Fruit fly (Drosophila melanogaster) whole organism, wandering third instar larva: ENCODE measurements around the gene TotC.

Experiments used
- Abd-B ChIP-seq: fragments of >200 bp; optimal IDR thresholded peaks from 2 replicates; lab custom pipeline; 2017; ENCODE audit warnings: missing biosample characterization, missing genetic modification characterization
- Dfd ChIP-seq: fragments of >200 bp; optimal IDR thresholded peaks from 2 replicates; lab custom pipeline; 2017; ENCODE audit warnings: missing biosample characterization, missing genetic modification characterization
- Mio ChIP-seq: sonication (Bioruptor generic); optimal IDR thresholded peaks from 2 replicates; lab custom pipeline; 2016; ENCODE audit warnings: missing biosample characterization, missing genetic modification characterization
- Myc ChIP-seq: fragments of >200 bp; optimal IDR thresholded peaks from 2 replicates; lab custom pipeline; 2017
- dl ChIP-seq, 2 experiments: fragments of 175-275, 200-275 bp in 1 of 2; fragments of 200-275 bp in 1 of 2; sonication (Bioruptor generic); optimal IDR thresholded peaks; lab custom pipeline; 2018; ENCODE audit warnings: mild to moderate bottlenecking in 2 of 2, missing biosample characterization in 2 of 2, missing genetic modification characterization in 2 of 2, moderate library complexity in 2 of 2; ENCODE audit not compliant: partially characterized antibody in 2 of 2, insufficient read depth in 1 of 2
- foxo ChIP-seq, 2 experiments: fragments of 200-800 bp; sonication (Bioruptor generic); optimal IDR thresholded peaks; 2 replicates in 1 of 2; 3 replicates in 1 of 2; lab custom pipeline; 2016 to 2017; ENCODE audit warnings: missing biosample characterization in 2 of 2, missing genetic modification characterization in 2 of 2
- fru ChIP-seq: fragments of 200-800 bp; sonication (Bioruptor generic); optimal IDR thresholded peaks from 3 replicates; lab custom pipeline; 2016; ENCODE audit warnings: missing biosample characterization, mild to moderate bottlenecking, missing genetic modification characterization
- h ChIP-seq: fragments of 200-800 bp; sonication (Bioruptor generic); optimal IDR thresholded peaks from 3 replicates; lab custom pipeline; 2016; ENCODE audit warnings: missing biosample characterization, mild to moderate bottlenecking, missing genetic modification characterization
- jim ChIP-seq: fragments of 175-275, 200-325 bp; sonication (Bioruptor generic); optimal IDR thresholded peaks from 2 replicates; lab custom pipeline; 2016; ENCODE audit warnings: missing biosample characterization, mild to moderate bottlenecking, missing genetic modification characterization
- psq ChIP-seq: fragments of 200-800 bp; sonication (Bioruptor generic); optimal IDR thresholded peaks from 3 replicates; lab custom pipeline; 2017; ENCODE audit warnings: missing biosample characterization, mild to moderate bottlenecking, missing genetic modification characterization, moderate library complexity
- rgr ChIP-seq: fragments of 200-800 bp; sonication (Bioruptor generic); optimal IDR thresholded peaks from 3 replicates; lab custom pipeline; 2016; ENCODE audit warnings: missing biosample characterization, mild to moderate bottlenecking, missing genetic modification characterization
- usp ChIP-seq: fragments of >200 bp; optimal IDR thresholded peaks from 2 replicates; lab custom pipeline; 2017; ENCODE audit warnings: missing biosample characterization, missing genetic modification characterization

dm6 chr3R:20859845-20860244 lies 12.9 kb upstream of the TotC start, which contains the start of gene Ir93a:
- TF ChIP-seq h (GFP tag; lab: Kevin White, UChicago) = no peak
- no peak for TF ChIP-seq rgr (GFP tag; lab: Kevin White, UChicago)
- TF ChIP-seq Mio (GFP tag; lab: Kevin White, UChicago) = no peak
- no peak for TF ChIP-seq fru
- TF ChIP-seq jim = no peak
- no peak for TF ChIP-seq psq (GFP tag; lab: Kevin White, UChicago)
- TF ChIP-seq Myc (lab: Kevin White, UChicago) = no peak
- no peak for TF ChIP-seq foxo (GFP tag; optimal IDR thresholded peaks at IDR 0.05; lab: Kevin White, UChicago)
- TF ChIP-seq usp = no peak
- no peak for TF ChIP-seq Dfd (GFP tag; lab: Kevin White, UChicago)
- no peak for TF ChIP-seq dl (GFP tag; optimal IDR thresholded peaks at IDR 0.05; lab: Kevin White, UChicago; ENCODE audit: insufficient read depth in 1 of 2, partially characterized antibody in 2 of 2)
- TF ChIP-seq Abd-B (GFP tag; lab: Kevin White, UChicago) = no peak
